Fruit fly (Drosophila melanogaster) whole organism, embryonic: ENCODE data around the gene alpha-Est1.

ENCODE experiments used
- Ada2b ChIP-seq: fragments of 200-800 bp; sonication (Bioruptor generic); IDR thresholded peaks from 2 replicates; pipeline ENCODE4 v1.3.6; 2022; ENCODE audit warnings: missing biosample characterization, missing genetic modification characterization
- BtbVII ChIP-seq: fragments of 200-800 bp; sonication (Bioruptor generic); optimal IDR thresholded peaks from 3 replicates; lab custom pipeline; 2017; ENCODE audit warnings: missing biosample characterization, mild to moderate bottlenecking, missing genetic modification characterization
- CG10431 ChIP-seq: fragments of 200-800 bp; sonication (Bioruptor generic); optimal IDR thresholded peaks from 3 replicates; lab custom pipeline; 2018; ENCODE audit warnings: missing biosample characterization, mild to moderate bottlenecking, missing genetic modification characterization
- CG10979 ChIP-seq: fragments of 200-800 bp; sonication (Bioruptor generic); optimal IDR thresholded peaks from 2 replicates; lab custom pipeline; 2018; ENCODE audit warnings: missing biosample characterization, mild to moderate bottlenecking, missing genetic modification characterization, moderate library complexity
- CG11504 ChIP-seq: fragments of 200-800 bp; sonication (Bioruptor generic); optimal IDR thresholded peaks from 3 replicates; lab custom pipeline; 2019; ENCODE audit warnings: missing biosample characterization, mild to moderate bottlenecking, missing genetic modification characterization, moderate library complexity
- CG11560 ChIP-seq: fragments of 200-800 bp; sonication (Bioruptor generic); IDR thresholded peaks from 3 replicates; pipeline ENCODE4 v1.3.6; 2022; ENCODE audit warnings: missing biosample characterization, missing genetic modification characterization
- CG11696 ChIP-seq: fragments of 200-800 bp; sonication (Bioruptor generic); IDR thresholded peaks from 2 replicates; pipeline ENCODE4 v1.3.6; 2022; ENCODE audit warnings: missing biosample characterization, missing genetic modification characterization
- CG12104 ChIP-seq: fragments of 200-800 bp; sonication (Bioruptor generic); optimal IDR thresholded peaks from 3 replicates; lab custom pipeline; 2016; ENCODE audit warnings: missing biosample characterization, missing genetic modification characterization
- CG1602 ChIP-seq: fragments of 200-800 bp; sonication (Bioruptor generic); optimal IDR thresholded peaks from 3 replicates; lab custom pipeline; 2016; ENCODE audit warnings: missing biosample characterization, missing genetic modification characterization
- CG16815 ChIP-seq: fragments of 200-800 bp; sonication (Bioruptor generic); optimal IDR thresholded peaks from 3 replicates; lab custom pipeline; 2017; ENCODE audit warnings: missing biosample characterization, mild to moderate bottlenecking, missing genetic modification characterization
- CG17385 ChIP-seq: fragments of 200-800 bp; sonication (Bioruptor generic); optimal IDR thresholded peaks from 3 replicates; lab custom pipeline; 2018; ENCODE audit warnings: missing biosample characterization, mild to moderate bottlenecking, missing genetic modification characterization
- CG17612 ChIP-seq: fragments of 200-800 bp; sonication (Bioruptor generic); IDR thresholded peaks from 2 replicates; pipeline ENCODE4 v1.3.6; 2022; ENCODE audit warnings: missing biosample characterization, missing genetic modification characterization
- CG2678 ChIP-seq: fragments of 200-800 bp; sonication (Bioruptor generic); optimal IDR thresholded peaks from 3 replicates; lab custom pipeline; 2019; ENCODE audit warnings: missing biosample characterization, mild to moderate bottlenecking, missing genetic modification characterization, moderate library complexity
- CG30403 ChIP-seq: fragments of 200-800 bp; sonication (Bioruptor generic); optimal IDR thresholded peaks from 3 replicates; lab custom pipeline; 2016; ENCODE audit warnings: missing biosample characterization, missing genetic modification characterization
- CG3995 ChIP-seq: fragments of 200-800 bp; sonication (Bioruptor generic); optimal IDR thresholded peaks from 3 replicates; lab custom pipeline; 2016; ENCODE audit warnings: missing biosample characterization, missing genetic modification characterization
- CG4707 ChIP-seq: fragments of 200-800 bp; sonication (Bioruptor generic); optimal IDR thresholded peaks from 2 replicates; lab custom pipeline; 2018; ENCODE audit warnings: missing biosample characterization, mild to moderate bottlenecking, missing genetic modification characterization, moderate library complexity
- CG4820 ChIP-seq: fragments of 200-800 bp; sonication (Bioruptor generic); optimal IDR thresholded peaks from 3 replicates; lab custom pipeline; 2016; ENCODE audit warnings: missing biosample characterization, missing genetic modification characterization
- CG6254 ChIP-seq: fragments of 200-800 bp; sonication (Bioruptor generic); optimal IDR thresholded peaks from 3 replicates; lab custom pipeline; 2017; ENCODE audit warnings: mild to moderate bottlenecking, missing biosample characterization, missing genetic modification reagents, missing genetic modification characterization
- CG6689 ChIP-seq: fragments of 200-800 bp; sonication (Bioruptor generic); IDR thresholded peaks from 2 replicates; pipeline ENCODE4 v1.3.6; 2022; ENCODE audit warnings: missing biosample characterization, missing genetic modification characterization
- CG7745 ChIP-seq: fragments of 200-800 bp; sonication (Bioruptor generic); optimal IDR thresholded peaks from 2 replicates; lab custom pipeline; 2018; ENCODE audit warnings: missing biosample characterization, mild to moderate bottlenecking, missing genetic modification characterization, moderate library complexity
- CG9727 ChIP-seq: fragments of 200-800 bp; sonication (Bioruptor generic); optimal IDR thresholded peaks from 3 replicates; lab custom pipeline; 2017; ENCODE audit warnings: missing biosample characterization, mild to moderate bottlenecking, missing genetic modification characterization
- Dip2 ChIP-seq: fragments of 200-800 bp; sonication (Bioruptor generic); IDR thresholded peaks from 2 replicates; pipeline ENCODE4 v1.3.6; 2022; ENCODE audit warnings: missing biosample characterization, missing genetic modification characterization
- Fer2 ChIP-seq: fragments of 200-800 bp; sonication (Bioruptor generic); optimal IDR thresholded peaks from 2 replicates; lab custom pipeline; 2018; ENCODE audit warnings: missing biosample characterization, mild to moderate bottlenecking, missing genetic modification characterization, moderate library complexity
- GATAe ChIP-seq: fragments of 200-800 bp; sonication (Bioruptor generic); conservative IDR thresholded peaks from 2 replicates; pipeline ENCODE4 v1.3.6; 2022; ENCODE audit warnings: missing biosample characterization, missing genetic modification characterization
- HLH54F ChIP-seq: fragments of 200-800 bp; sonication (Bioruptor generic); optimal IDR thresholded peaks from 3 replicates; lab custom pipeline; 2016; ENCODE audit warnings: missing biosample characterization, missing genetic modification characterization
- Hmx ChIP-seq: fragments of 200-800 bp; sonication (Bioruptor generic); optimal IDR thresholded peaks from 2 replicates; lab custom pipeline; 2016; ENCODE audit warnings: missing biosample characterization, missing genetic modification characterization
- Lhr ChIP-seq: fragments of 200-800 bp; sonication (Bioruptor generic); optimal IDR thresholded peaks from 3 replicates; lab custom pipeline; 2017; ENCODE audit warnings: mild to moderate bottlenecking, missing biosample characterization, missing genetic modification reagents, missing genetic modification characterization
- Lpt ChIP-seq: fragments of >200 bp; optimal IDR thresholded peaks from 2 replicates; lab custom pipeline; 2018; ENCODE audit warnings: missing biosample characterization, missing genetic modification characterization
- NK7.1 ChIP-seq: fragments of 200-800 bp; sonication (Bioruptor generic); optimal IDR thresholded peaks from 3 replicates; lab custom pipeline; 2016; ENCODE audit warnings: missing biosample characterization, missing genetic modification characterization
- Nf-YA ChIP-seq: fragments of 200-800 bp; sonication (Bioruptor generic); IDR thresholded peaks from 2 replicates; pipeline ENCODE4 v1.3.6; 2022; ENCODE audit warnings: missing biosample characterization, missing genetic modification characterization
- Opbp ChIP-seq: fragments of 200-800 bp; sonication (Bioruptor generic); IDR thresholded peaks from 3 replicates; pipeline ENCODE4 v1.3.6; 2022; ENCODE audit warnings: missing biosample characterization, missing genetic modification characterization; ENCODE audit not compliant: partially characterized antibody
- Sox102F ChIP-seq: fragments of 200-800 bp; sonication (Bioruptor generic); optimal IDR thresholded peaks from 2 replicates; lab custom pipeline; 2018; ENCODE audit warnings: missing biosample characterization, mild to moderate bottlenecking, missing genetic modification characterization, moderate library complexity
- Spps ChIP-seq: fragments of 200-800 bp; sonication (Bioruptor generic); optimal IDR thresholded peaks from 2 replicates; lab custom pipeline; 2018; ENCODE audit warnings: missing biosample characterization, mild to moderate bottlenecking, missing genetic modification characterization
- Sry-β ChIP-seq: fragments of 200-800 bp; sonication (Bioruptor generic); optimal IDR thresholded peaks from 2 replicates; lab custom pipeline; 2018; ENCODE audit warnings: missing biosample characterization, mild to moderate bottlenecking, missing genetic modification characterization, moderate library complexity
- Stat92E ChIP-seq, 3 experiments: fragments of >200 bp in 2 of 3; fragments of 200-800 bp in 1 of 3; sonication (Bioruptor generic) in 1 of 3; optimal IDR thresholded peaks; 2 replicates each; lab custom pipeline; 2017 to 2019; ENCODE audit warnings: missing biosample characterization in 3 of 3, missing genetic modification characterization in 3 of 3, mild to moderate bottlenecking in 1 of 3, moderate library complexity in 1 of 3
- abd-A ChIP-seq: fragments of 200-800 bp; sonication (Bioruptor generic); optimal IDR thresholded peaks from 3 replicates; lab custom pipeline; 2019; ENCODE audit warnings: missing biosample characterization, mild to moderate bottlenecking, missing genetic modification characterization, moderate library complexity
- bab2 ChIP-seq: fragments of 200-800 bp; sonication (Bioruptor generic); optimal IDR thresholded peaks from 2 replicates; lab custom pipeline; 2016; ENCODE audit warnings: missing biosample characterization, missing genetic modification characterization
- bcd ChIP-seq: fragments of 200-800 bp; sonication (Bioruptor generic); optimal IDR thresholded peaks from 2 replicates; lab custom pipeline; 2017; ENCODE audit warnings: missing biosample characterization, mild to moderate bottlenecking, missing genetic modification characterization
- dati ChIP-seq: fragments of 200-800 bp; sonication (Bioruptor generic); IDR thresholded peaks from 2 replicates; pipeline ENCODE4 v1.3.6; 2022; ENCODE audit warnings: missing biosample characterization, missing genetic modification characterization
- gsb ChIP-seq: fragments of 200-800 bp; sonication (Bioruptor generic); IDR thresholded peaks from 2 replicates; pipeline ENCODE4 v1.3.6; 2022; ENCODE audit warnings: missing biosample characterization, missing genetic modification characterization
- klu ChIP-seq: fragments of 200-800 bp; sonication (Bioruptor generic); IDR thresholded peaks from 2 replicates; pipeline ENCODE4 v1.3.6; 2022; ENCODE audit warnings: missing biosample characterization, missing genetic modification characterization
- lmd ChIP-seq: fragments of 200-800 bp; sonication (Bioruptor generic); IDR thresholded peaks from 2 replicates; pipeline ENCODE4 v1.3.6; 2022; ENCODE audit warnings: missing biosample characterization, missing genetic modification characterization
- mirr ChIP-seq: fragments of 200-800 bp; sonication (Bioruptor generic); optimal IDR thresholded peaks from 3 replicates; lab custom pipeline; 2018; ENCODE audit warnings: missing biosample characterization, mild to moderate bottlenecking, missing genetic modification characterization
- pfk ChIP-seq: fragments of 200-800 bp; sonication (Bioruptor generic); optimal IDR thresholded peaks from 2 replicates; lab custom pipeline; 2018; ENCODE audit warnings: missing biosample characterization, mild to moderate bottlenecking, missing genetic modification characterization, moderate library complexity
- pnt ChIP-seq: fragments of 200-800 bp; sonication (Bioruptor generic); optimal IDR thresholded peaks from 3 replicates; lab custom pipeline; 2016; ENCODE audit warnings: missing biosample characterization, missing genetic modification characterization
- repo ChIP-seq: fragments of 200-800 bp; sonication (Bioruptor generic); optimal IDR thresholded peaks from 2 replicates; lab custom pipeline; 2016; ENCODE audit warnings: missing biosample characterization, missing genetic modification characterization
- run ChIP-seq: fragments of 200-800 bp; sonication (Bioruptor generic); optimal IDR thresholded peaks from 3 replicates; lab custom pipeline; 2018; ENCODE audit warnings: missing biosample characterization, mild to moderate bottlenecking, missing genetic modification characterization
- slou ChIP-seq: fragments of 200-800 bp; sonication (Bioruptor generic); optimal IDR thresholded peaks from 3 replicates; lab custom pipeline; 2016; ENCODE audit warnings: missing biosample characterization, missing genetic modification characterization
- so ChIP-seq: fragments of 200-800 bp; sonication (Bioruptor generic); IDR thresholded peaks from 3 replicates; pipeline ENCODE4 v1.3.6; 2022; ENCODE audit warnings: missing biosample characterization, missing genetic modification characterization
- tgo ChIP-seq: fragments of 200-800 bp; sonication (Bioruptor generic); IDR thresholded peaks from 3 replicates; pipeline ENCODE4 v1.3.6; 2022; ENCODE audit warnings: missing biosample characterization, missing genetic modification characterization
- tup ChIP-seq: fragments of 200-800 bp; sonication (Bioruptor generic); optimal IDR thresholded peaks from 2 replicates; lab custom pipeline; 2016; ENCODE audit warnings: missing biosample characterization, mild to moderate bottlenecking, missing genetic modification characterization, moderate library complexity
- wdn ChIP-seq: fragments of 200-800 bp; sonication (Bioruptor generic); IDR thresholded peaks from 2 replicates; pipeline ENCODE4 v1.3.6; 2022; ENCODE audit warnings: missing biosample characterization, missing genetic modification characterization

Gene alpha-Est1

dm6 chr3R:7500513-7500912, 48.4 kb downstream of the alpha-Est1 start (continued):
- no peak for TF ChIP-seq repo (GFP tag; lab: Kevin White, UChicago)
- peak; percentile 50 for TF ChIP-seq CG11504 (tag; lab: Kevin White, UChicago)
- TF ChIP-seq CG12104: no peak
- TF ChIP-seq wdn (GFP tag; lab: Robert Waterston, UW): no peak
- peak; percentile 17 for TF ChIP-seq bcd (GFP tag; lab: Kevin White, UChicago)
- no peak for TF ChIP-seq CG7745 (tag; lab: Kevin White, UChicago)
- TF ChIP-seq CG4707 (GFP tag; lab: Kevin White, UChicago): no peak
- TF ChIP-seq Spps (tag; lab: Kevin White, UChicago): no peak
- TF ChIP-seq CG10431 (GFP tag; lab: Kevin White, UChicago): no peak
- TF ChIP-seq HLH54F (GFP tag; lab: Kevin White, UChicago): peak; percentile 36
- TF ChIP-seq slou (GFP tag; lab: Kevin White, UChicago): peak; percentile 18
- peak; percentile 10 for TF ChIP-seq CG9727
- no peak for TF ChIP-seq pfk
- TF ChIP-seq CG11560: no peak
- TF ChIP-seq Dip2 (GFP tag; lab: Robert Waterston, UW): no peak
- no peak for TF ChIP-seq abd-A (tag; lab: Kevin White, UChicago)
- TF ChIP-seq CG17612: 0 out of 2 replicates have a peak, but pooled peaks have one; percentile 24
- no peak for TF ChIP-seq so (GFP tag; lab: Robert Waterston, UW)
- no peak for TF ChIP-seq Lpt (GFP tag; lab: Kevin White, UChicago)
- TF ChIP-seq CG6254: no peak
- TF ChIP-seq CG1602: no peak
- TF ChIP-seq Hmx (GFP tag; lab: Kevin White, UChicago): no peak
- no peak for TF ChIP-seq Opbp (GFP tag; lab: Robert Waterston, UW)
- TF ChIP-seq tup: no peak
- TF ChIP-seq pnt (GFP tag; lab: Kevin White, UChicago): no peak
- no peak for TF ChIP-seq Sry-β (GFP tag; lab: Kevin White, UChicago)
- peak; percentile 43; the same call in 1 of the 2 replicates for TF ChIP-seq Ada2b (GFP tag; lab: Robert Waterston, UW)
- TF ChIP-seq Nf-YA: 0 out of 2 replicates have a peak, but pooled peaks have one; percentile 9
- TF ChIP-seq Lhr (GFP tag; lab: Kevin White, UChicago): no peak
- TF ChIP-seq CG3995 (GFP tag; lab: Kevin White, UChicago): no peak
- TF ChIP-seq CG2678: peak; percentile 28
- TF ChIP-seq CG17385 (GFP tag; lab: Kevin White, UChicago): no peak
- TF ChIP-seq CG30403: peak; percentile 4
- TF ChIP-seq Stat92E (GFP tag; optimal IDR thresholded peaks at IDR 0.05; lab: Kevin White, UChicago): no peak
- TF ChIP-seq CG6689 (GFP tag; lab: Robert Waterston, UW): peak; percentile 30; the same call in 1 of the 2 replicates
- no peak for TF ChIP-seq gsb (GFP tag; lab: Robert Waterston, UW)
- TF ChIP-seq CG10979 (tag; lab: Kevin White, UChicago): no peak
- TF ChIP-seq BtbVII (GFP tag; lab: Kevin White, UChicago): no peak
- no peak for TF ChIP-seq CG16815
- no peak for TF ChIP-seq CG4820 (GFP tag; lab: Kevin White, UChicago)
- peak; percentile 24; the same call in 1 of the 2 replicates for TF ChIP-seq lmd (GFP tag; lab: Robert Waterston, UW)
- TF ChIP-seq CG11696: no peak
- TF ChIP-seq bab2 (GFP tag; lab: Kevin White, UChicago): no peak
- no peak for TF ChIP-seq klu (GFP tag; lab: Robert Waterston, UW)
- TF ChIP-seq mirr (GFP tag; lab: Kevin White, UChicago): no peak
- no peak for TF ChIP-seq run (tag; lab: Kevin White, UChicago)
- no peak for TF ChIP-seq Fer2 (tag; lab: Kevin White, UChicago)
- peak; percentile 38 for TF ChIP-seq Sox102F (GFP tag; lab: Kevin White, UChicago)
- TF ChIP-seq GATAe (GFP tag; lab: Robert Waterston, UW): no peak
- no peak for TF ChIP-seq NK7.1 (GFP tag; lab: Kevin White, UChicago)
- 0 out of 3 replicates have a peak, but pooled peaks have one; percentile 14 for TF ChIP-seq tgo (GFP tag; lab: Robert Waterston, UW)
- TF ChIP-seq dati: no peak
